Fruit fly (Drosophila melanogaster) whole organism, embryonic: ENCODE measurements around the gene serp.
A peak's percentile ranks its signal among the peaks of the same experiment; 100 is the strongest.

Source experiments
- ATbp ChIP-seq: fragments of 200-800 bp; sonication (Bioruptor generic); optimal IDR thresholded peaks from 2 replicates; lab custom pipeline; 2017; ENCODE audit warnings: missing biosample characterization, mild to moderate bottlenecking, missing genetic modification characterization, missing genetic modification reagents
- CG10565 ChIP-seq: fragments of 200-800 bp; sonication (Bioruptor generic); optimal IDR thresholded peaks from 3 replicates; lab custom pipeline; 2016; ENCODE audit warnings: missing biosample characterization, mild to moderate bottlenecking, missing genetic modification characterization
- CG12659 ChIP-seq: fragments of 200-800 bp; sonication (Bioruptor generic); optimal IDR thresholded peaks from 3 replicates; lab custom pipeline; 2017; ENCODE audit warnings: mild to moderate bottlenecking, missing biosample characterization, missing genetic modification reagents, missing genetic modification characterization
- CG12744 ChIP-seq: fragments of 200-800 bp; sonication (Bioruptor generic); optimal IDR thresholded peaks from 2 replicates; lab custom pipeline; 2016; ENCODE audit warnings: missing biosample characterization, missing genetic modification characterization
- CG13424 ChIP-seq: fragments of 200-800 bp; sonication (Bioruptor generic); optimal IDR thresholded peaks from 2 replicates; lab custom pipeline; 2019; ENCODE audit warnings: missing biosample characterization, mild to moderate bottlenecking, missing genetic modification characterization, moderate library complexity
- CG14441 ChIP-seq: fragments of 200-800 bp; sonication (Bioruptor generic); IDR thresholded peaks from 2 replicates; pipeline ENCODE4 v1.3.6; 2022; ENCODE audit warnings: missing biosample characterization, missing genetic modification characterization
- CG16813 ChIP-seq: fragments of 200-800 bp; sonication (Bioruptor generic); IDR thresholded peaks from 3 replicates; pipeline ENCODE4 v1.3.6; 2022; ENCODE audit warnings: missing biosample characterization, missing genetic modification characterization; ENCODE audit not compliant: partially characterized antibody
- CG18011 ChIP-seq: fragments of 200-800 bp; sonication (Bioruptor generic); optimal IDR thresholded peaks from 2 replicates; lab custom pipeline; 2017; ENCODE audit warnings: missing biosample characterization, missing genetic modification characterization, mild to moderate bottlenecking, moderate library complexity, missing genotype
- CG18262 ChIP-seq: fragments of 200-800 bp; optimal IDR thresholded peaks from 3 replicates; lab custom pipeline; 2019; ENCODE audit warnings: missing biosample characterization, mild to moderate bottlenecking, missing genetic modification characterization, moderate library complexity
- CG2199 ChIP-seq: fragments of 200-800 bp; sonication (Bioruptor generic); IDR thresholded peaks from 3 replicates; pipeline ENCODE4 v1.3.6; 2022; ENCODE audit warnings: missing biosample characterization, missing genetic modification characterization
- CG32532 ChIP-seq: fragments of 200-800 bp; sonication (Bioruptor generic); IDR thresholded peaks from 2 replicates; pipeline ENCODE4 v1.3.6; 2022; ENCODE audit warnings: missing biosample characterization, missing genetic modification characterization
- CG34224 ChIP-seq: fragments of 200-800 bp; sonication (Bioruptor generic); IDR thresholded peaks from 3 replicates; pipeline ENCODE4 v1.3.6; 2022; ENCODE audit warnings: missing biosample characterization, missing genetic modification characterization; ENCODE audit not compliant: partially characterized antibody
- CG5953 ChIP-seq: fragments of 200-800 bp; sonication (Bioruptor generic); IDR thresholded peaks from 2 replicates; pipeline ENCODE4 v1.3.6; 2022; ENCODE audit warnings: missing biosample characterization, missing genetic modification characterization
- CG8944 ChIP-seq: fragments of 200-800 bp; sonication (Bioruptor generic); optimal IDR thresholded peaks from 3 replicates; lab custom pipeline; 2016; ENCODE audit warnings: missing biosample characterization, missing genetic modification characterization
- Drgx ChIP-seq: fragments of 200-800 bp; sonication (Bioruptor generic); IDR thresholded peaks from 2 replicates; pipeline ENCODE4 v1.3.6; 2022; ENCODE audit warnings: missing biosample characterization, missing genetic modification characterization
- ERR ChIP-seq: fragments of 200-800 bp; sonication (Bioruptor generic); optimal IDR thresholded peaks from 2 replicates; lab custom pipeline; 2016; ENCODE audit warnings: missing biosample characterization, missing genetic modification characterization
- Fer3 ChIP-seq: fragments of 200-800 bp; sonication (Bioruptor generic); optimal IDR thresholded peaks from 2 replicates; lab custom pipeline; 2018; ENCODE audit warnings: missing biosample characterization, mild to moderate bottlenecking, missing genetic modification characterization, moderate library complexity
- Hand ChIP-seq: fragments of 200-800 bp; sonication (Bioruptor generic); optimal IDR thresholded peaks from 2 replicates; lab custom pipeline; 2017; ENCODE audit warnings: mild to moderate bottlenecking, missing biosample characterization, missing genetic modification reagents, missing genetic modification characterization
- HmgZ ChIP-seq: fragments of 200-800 bp; sonication (Bioruptor generic); optimal IDR thresholded peaks from 2 replicates; lab custom pipeline; 2018; ENCODE audit warnings: missing biosample characterization, mild to moderate bottlenecking, missing genetic modification characterization
- Hmr ChIP-seq: fragments of 200-800 bp; sonication (Bioruptor generic); optimal IDR thresholded peaks from 3 replicates; lab custom pipeline; 2017; ENCODE audit warnings: mild to moderate bottlenecking, missing biosample characterization, missing genetic modification reagents, missing genetic modification characterization
- Kr ChIP-seq: fragments of 200-800 bp; sonication (Bioruptor generic); optimal IDR thresholded peaks from 2 replicates; lab custom pipeline; 2017; ENCODE audit warnings: missing biosample characterization, mild to moderate bottlenecking, missing genetic modification characterization
- Lim3 ChIP-seq: fragments of 200-800 bp; sonication (Bioruptor generic); IDR thresholded peaks from 2 replicates; pipeline ENCODE4 v1.3.6; 2022; ENCODE audit warnings: missing biosample characterization, missing genetic modification characterization
- Max ChIP-seq: fragments of 200-800 bp; sonication (Bioruptor generic); optimal IDR thresholded peaks from 2 replicates; lab custom pipeline; 2016; ENCODE audit warnings: missing biosample characterization, mild to moderate bottlenecking, missing genetic modification characterization
- NC2β ChIP-seq: fragments of 200-800 bp; sonication (Bioruptor generic); optimal IDR thresholded peaks from 2 replicates; lab custom pipeline; 2016; ENCODE audit warnings: missing biosample characterization, missing genetic modification characterization
- Neu2 ChIP-seq: fragments of 200-800 bp; sonication (Bioruptor generic); optimal IDR thresholded peaks from 3 replicates; lab custom pipeline; 2016; ENCODE audit warnings: missing biosample characterization, missing genetic modification characterization, borderline replicate concordance
- Taf1 ChIP-seq: fragments of 200-800 bp; sonication (Bioruptor generic); IDR thresholded peaks from 2 replicates; pipeline ENCODE4 v1.3.6; 2022; ENCODE audit warnings: missing biosample characterization, missing genetic modification characterization
- abd-A ChIP-seq: fragments of 200-800 bp; sonication (Bioruptor generic); optimal IDR thresholded peaks from 3 replicates; lab custom pipeline; 2019; ENCODE audit warnings: missing biosample characterization, mild to moderate bottlenecking, missing genetic modification characterization, moderate library complexity
- al ChIP-seq: fragments of 200-800 bp; sonication (Bioruptor generic); IDR thresholded peaks from 2 replicates; pipeline ENCODE4 v1.3.6; 2022; ENCODE audit warnings: missing biosample characterization, missing genetic modification characterization
- ap ChIP-seq: fragments of 200-800 bp; sonication (Bioruptor generic); IDR thresholded peaks from 2 replicates; pipeline ENCODE4 v1.3.6; 2022; ENCODE audit warnings: missing biosample characterization, missing genetic modification characterization
- ara ChIP-seq: fragments of 200-800 bp; sonication (Bioruptor generic); IDR thresholded peaks from 2 replicates; pipeline ENCODE4 v1.3.6; 2022; ENCODE audit warnings: missing biosample characterization, missing genetic modification characterization
- ash1 ChIP-seq: fragments of 200-800 bp; sonication (Bioruptor generic); optimal IDR thresholded peaks from 2 replicates; lab custom pipeline; 2018; ENCODE audit warnings: missing biosample characterization, mild to moderate bottlenecking, missing genetic modification characterization
- btn ChIP-seq: fragments of 200-800 bp; sonication (Bioruptor generic); optimal IDR thresholded peaks from 2 replicates; lab custom pipeline; 2016; ENCODE audit warnings: missing biosample characterization, missing genetic modification characterization
- ci ChIP-seq: fragments of 200-800 bp; sonication (Bioruptor generic); IDR thresholded peaks from 3 replicates; pipeline ENCODE4 v1.3.6; 2022; ENCODE audit warnings: missing biosample characterization, missing genetic modification characterization
- crc ChIP-seq: fragments of 200-800 bp; sonication (Bioruptor generic); optimal IDR thresholded peaks from 2 replicates; lab custom pipeline; 2016; ENCODE audit warnings: missing biosample characterization, missing genetic modification characterization
- dati ChIP-seq: fragments of 200-800 bp; sonication (Bioruptor generic); IDR thresholded peaks from 2 replicates; pipeline ENCODE4 v1.3.6; 2022; ENCODE audit warnings: missing biosample characterization, missing genetic modification characterization
- dmrt11E ChIP-seq: fragments of 200-800 bp; sonication (Bioruptor generic); optimal IDR thresholded peaks from 3 replicates; lab custom pipeline; 2018; ENCODE audit warnings: missing biosample characterization, mild to moderate bottlenecking, missing genetic modification characterization, moderate library complexity
- ewg ChIP-seq: fragments of 200-800 bp; sonication (Bioruptor generic); optimal IDR thresholded peaks from 3 replicates; lab custom pipeline; 2017; ENCODE audit warnings: mild to moderate bottlenecking, missing biosample characterization, missing genetic modification reagents, missing genetic modification characterization
- fd3F ChIP-seq: fragments of 200-800 bp; sonication (Bioruptor generic); optimal IDR thresholded peaks from 2 replicates; lab custom pipeline; 2018; ENCODE audit warnings: missing biosample characterization, mild to moderate bottlenecking, missing genetic modification characterization, moderate library complexity
- gce ChIP-seq: fragments of 200-800 bp; sonication (Bioruptor generic); IDR thresholded peaks from 3 replicates; pipeline ENCODE4 v1.3.6; 2022; ENCODE audit warnings: missing biosample characterization, missing genetic modification characterization
- gem ChIP-seq: fragments of 200-800 bp; sonication (Bioruptor generic); optimal IDR thresholded peaks from 2 replicates; lab custom pipeline; 2019; ENCODE audit warnings: missing biosample characterization, mild to moderate bottlenecking, missing genetic modification characterization, moderate library complexity
- hbn ChIP-seq: fragments of 200-800 bp; sonication (Bioruptor generic); IDR thresholded peaks from 2 replicates; pipeline ENCODE4 v1.3.6; 2022; ENCODE audit warnings: missing biosample characterization, missing genetic modification characterization; ENCODE audit not compliant: partially characterized antibody
- insv ChIP-seq, 2 experiments: fragments of 200-800 bp; sonication (Bioruptor generic); optimal IDR thresholded peaks; 3 replicates each; lab custom pipeline; 2016 to 2018; ENCODE audit warnings: missing biosample characterization in 2 of 2, missing genetic modification characterization in 2 of 2
- ken ChIP-seq: fragments of 200-800 bp; sonication (Bioruptor generic); IDR thresholded peaks from 3 replicates; pipeline ENCODE4 v1.3.6; 2022; ENCODE audit warnings: missing biosample characterization, missing genetic modification characterization
- klu ChIP-seq: fragments of 200-800 bp; sonication (Bioruptor generic); IDR thresholded peaks from 2 replicates; pipeline ENCODE4 v1.3.6; 2022; ENCODE audit warnings: missing biosample characterization, missing genetic modification characterization
- tin ChIP-seq: fragments of 200-800 bp; sonication (Bioruptor generic); optimal IDR thresholded peaks from 3 replicates; lab custom pipeline; 2016; ENCODE audit warnings: missing biosample characterization, missing genetic modification characterization
- toy ChIP-seq: fragments of 200-800 bp; sonication (Bioruptor generic); IDR thresholded peaks from 2 replicates; pipeline ENCODE4 v1.3.6; 2022; ENCODE audit warnings: missing biosample characterization, missing genetic modification characterization
- trem ChIP-seq: fragments of 200-800 bp; optimal IDR thresholded peaks from 3 replicates; lab custom pipeline; 2019; ENCODE audit warnings: missing biosample characterization, mild to moderate bottlenecking, missing genetic modification characterization, moderate library complexity
- tup ChIP-seq: fragments of 200-800 bp; sonication (Bioruptor generic); optimal IDR thresholded peaks from 2 replicates; lab custom pipeline; 2016; ENCODE audit warnings: missing biosample characterization, mild to moderate bottlenecking, missing genetic modification characterization, moderate library complexity
- wor ChIP-seq: fragments of 200-800 bp; sonication (Bioruptor generic); IDR thresholded peaks from 2 replicates; pipeline ENCODE4 v1.3.6; 2022; ENCODE audit warnings: missing biosample characterization, missing genetic modification characterization
- yki ChIP-seq: fragments of >200 bp; optimal IDR thresholded peaks from 3 replicates; lab custom pipeline; 2018
- zen ChIP-seq: fragments of 200-800 bp; sonication (Bioruptor generic); optimal IDR thresholded peaks from 3 replicates; lab custom pipeline; 2018; ENCODE audit warnings: missing biosample characterization, mild to moderate bottlenecking, missing genetic modification characterization, moderate library complexity

Gene serp

DNA sequence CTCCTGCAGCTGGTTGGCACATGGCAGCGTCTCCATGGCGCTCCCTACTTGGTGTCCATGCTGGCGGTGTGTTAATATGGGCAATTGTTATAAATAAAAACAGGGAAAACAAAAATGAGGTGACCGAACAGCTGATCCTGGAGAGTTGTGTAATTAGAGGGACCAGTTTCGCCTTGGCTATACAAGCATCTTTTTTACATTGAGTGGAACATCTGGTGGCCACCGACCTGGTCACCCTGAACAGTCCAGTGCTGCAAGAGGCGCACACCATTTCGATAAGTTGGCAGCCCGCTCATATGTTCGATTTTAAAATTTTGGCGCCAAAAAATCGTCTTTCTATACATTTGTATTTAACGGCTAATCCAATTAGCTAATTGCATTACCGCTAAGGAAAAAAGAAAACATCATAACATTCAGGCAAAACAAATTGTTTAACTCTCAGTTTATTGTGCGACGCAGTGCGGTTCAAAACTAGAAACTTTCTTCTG, 20.6 kb downstream of the serp start, which contains the start of the genes CG8765 and Gbeta76C (continued):
- TF ChIP-seq ewg (no peak), Lim3 (GFP tag; lab: Robert Waterston, UW) (no peak), HmgZ (tag; lab: Kevin White, UChicago) (peak; percentile 80), ap (GFP tag; lab: Robert Waterston, UW) (no peak), ATbp (GFP tag; lab: Kevin White, UChicago) (no peak), CG10565 (GFP tag; lab: Kevin White, UChicago) (no peak), abd-A (tag; lab: Kevin White, UChicago) (no peak), tup (no peak), crc (GFP tag; lab: Kevin White, UChicago) (no peak), ERR (GFP tag; lab: Kevin White, UChicago) (peak; percentile 14), Taf1 (GFP tag; lab: Robert Waterston, UW) (no peak), toy (GFP tag; lab: Robert Waterston, UW) (no peak), dati (GFP tag; lab: Robert Waterston, UW) (no peak), CG34224 (peak; percentile 61; the same call in 2 of the 3 replicates), insv (GFP tag; optimal IDR thresholded peaks at IDR 0.05; lab: Kevin White, UChicago) (peak in 1 of 2 experiments; percentile 66), CG14441 (GFP tag; lab: Robert Waterston, UW) (no peak), tin (GFP tag; lab: Kevin White, UChicago) (peak; percentile 16), CG12659 (GFP tag; lab: Kevin White, UChicago) (peak; percentile 74), ken (GFP tag; lab: Robert Waterston, UW) (0 out of 3 replicates have a peak, but pooled peaks have one; percentile 44), klu (no peak), hbn (GFP tag; lab: Robert Waterston, UW) (no peak), CG32532 (0 out of 2 replicates have a peak, but pooled peaks have one; percentile 18), CG13424 (tag; lab: Kevin White, UChicago) (peak; percentile 26), Max (GFP tag; lab: Kevin White, UChicago) (peak; percentile 19), CG2199 (GFP tag; lab: Robert Waterston, UW) (0 out of 3 replicates have a peak, but pooled peaks have one; percentile 34), gce (GFP tag; lab: Robert Waterston, UW) (no peak), dmrt11E (tag; lab: Kevin White, UChicago) (no peak), Neu2 (GFP tag; lab: Kevin White, UChicago) (no peak), CG16813 (GFP tag; lab: Robert Waterston, UW) (peak; percentile 54), NC2β (GFP tag; lab: Kevin White, UChicago) (peak; percentile 48), yki (lab: Kevin White, UChicago) (no peak), gem (tag; lab: Kevin White, UChicago) (no peak), al (GFP tag; lab: Robert Waterston, UW) (no peak), Hmr (GFP tag; lab: Kevin White, UChicago) (peak; percentile 74), btn (GFP tag; lab: Kevin White, UChicago) (peak; percentile 7), Kr (no peak), CG8944 (GFP tag; lab: Kevin White, UChicago) (peak; percentile 40), Drgx (GFP tag; lab: Robert Waterston, UW) (no peak), CG18011 (GFP tag; lab: Kevin White, UChicago) (no peak), CG12744 (GFP tag; lab: Kevin White, UChicago) (peak; percentile 64), ash1 (GFP tag; lab: Kevin White, UChicago) (no peak), Fer3 (no peak), zen (tag; lab: Kevin White, UChicago) (peak; percentile 66), wor (GFP tag; lab: Robert Waterston, UW) (no peak), ara (no peak), trem (tag; lab: Kevin White, UChicago) (peak; percentile 100), Hand (GFP tag; lab: Kevin White, UChicago) (no peak), ci (GFP tag; lab: Robert Waterston, UW) (peak; percentile 78; the same call in 2 of the 3 replicates), CG18262 (tag; lab: Kevin White, UChicago) (no peak), fd3F (no peak), CG5953 (GFP tag; lab: Robert Waterston, UW) (no peak)
